Worm (Caenorhabditis elegans) whole organism, early embryonic: ENCODE data around the gene F35E8.2.

Source experiments
- ceh-13 ChIP-seq: fragments of 200-800 bp; sonication (Bioruptor generic); optimal IDR thresholded peaks from 2 replicates; lab custom pipeline; 2018; ENCODE audit warnings: mild to moderate bottlenecking, missing genetic modification characterization, missing compliant biosample characterization
- tra-4 ChIP-seq: sonication (generic microtip); optimal IDR thresholded peaks from 2 replicates; lab custom pipeline; 2017; ENCODE audit warnings: missing genetic modification characterization, missing compliant biosample characterization

ce11 chrV:15932390-15932789, 26.9 kb downstream of the F35E8.2 start, which contains the start of gene srw-26:
- TF ChIP-seq tra-4 (tag; lab: Kevin White, UChicago): no peak
- no peak for TF ChIP-seq ceh-13 (GFP tag; lab: Kevin White, UChicago)
